Worm (Caenorhabditis elegans) whole organism, young adult: ENCODE results near the gene F57G8.7.

Experiments
- F22D6.2 ChIP-seq: sonication (generic microtip); optimal IDR thresholded peaks from 2 replicates; lab custom pipeline; 2016; ENCODE audit warnings: mild to moderate bottlenecking, missing genetic modification characterization, missing compliant biosample characterization
- Y79H2A.3 ChIP-seq: fragments of 200-800 bp; sonication (Bioruptor generic); conservative IDR thresholded peaks from 2 replicates; pipeline ENCODE4 v1.3.6; 2022; ENCODE audit warnings: missing genetic modification reagents, missing genetic modification characterization, missing compliant biosample characterization
- bed-2 ChIP-seq: fragments of 200-800 bp; sonication (Bioruptor generic); IDR thresholded peaks from 2 replicates; pipeline ENCODE4 v1.3.6; 2022; ENCODE audit warnings: missing genetic modification reagents, missing genetic modification characterization, missing compliant biosample characterization
- ceh-27 ChIP-seq: fragments of 200-800 bp; sonication (Bioruptor generic); optimal IDR thresholded peaks from 2 replicates; lab custom pipeline; 2018; ENCODE audit warnings: mild to moderate bottlenecking, missing genetic modification characterization, moderate library complexity, missing compliant biosample characterization
- ceh-40 ChIP-seq: fragments of 200-800 bp; sonication (Bioruptor generic); IDR thresholded peaks from 2 replicates; pipeline ENCODE4 v1.3.6; 2022; ENCODE audit warnings: missing genetic modification characterization, missing compliant biosample characterization
- chd-7 ChIP-seq: sonication (generic microtip); optimal IDR thresholded peaks from 2 replicates; lab custom pipeline; 2016; ENCODE audit warnings: mild to moderate bottlenecking, missing genetic modification characterization, moderate library complexity, missing compliant biosample characterization
- die-1 ChIP-seq: sonication (generic microtip); optimal IDR thresholded peaks from 2 replicates; lab custom pipeline; 2016; ENCODE audit warnings: missing genotype, mild to moderate bottlenecking, missing genetic modification characterization, missing compliant biosample characterization
- egl-44 ChIP-seq: fragments of 200-800 bp; sonication (Bioruptor generic); IDR thresholded peaks from 2 replicates; pipeline ENCODE4 v1.3.6; 2022; ENCODE audit warnings: missing genetic modification reagents, missing genetic modification characterization, missing compliant biosample characterization
- lin-40 ChIP-seq: sonication (generic microtip); optimal IDR thresholded peaks from 2 replicates; lab custom pipeline; 2016; ENCODE audit warnings: missing genetic modification characterization, mild to moderate bottlenecking, missing compliant biosample characterization, missing genotype, missing genetic modification reagents
- lir-1 ChIP-seq: fragments of 200-800 bp; sonication (Bioruptor generic); conservative IDR thresholded peaks from 2 replicates; pipeline ENCODE4 v1.3.6; 2022; ENCODE audit warnings: missing genetic modification reagents, missing genetic modification characterization, missing compliant biosample characterization
- nhr-179 ChIP-seq: sonication (generic microtip); optimal IDR thresholded peaks from 2 replicates; lab custom pipeline; 2016; ENCODE audit warnings: mild to moderate bottlenecking, missing genetic modification characterization, missing compliant biosample characterization
- unc-62 ChIP-seq: fragments of 150-350 bp; optimal IDR thresholded peaks from 2 replicates; lab custom pipeline; 2014; ENCODE audit warnings: missing biosample characterization, missing genetic modification reagents, missing genetic modification characterization
- ztf-25 ChIP-seq: fragments of 200-800 bp; sonication (Bioruptor generic); IDR thresholded peaks from 2 replicates; pipeline ENCODE4 v1.3.6; 2022; ENCODE audit warnings: missing genetic modification reagents, missing genetic modification characterization, missing compliant biosample characterization

DNA sequence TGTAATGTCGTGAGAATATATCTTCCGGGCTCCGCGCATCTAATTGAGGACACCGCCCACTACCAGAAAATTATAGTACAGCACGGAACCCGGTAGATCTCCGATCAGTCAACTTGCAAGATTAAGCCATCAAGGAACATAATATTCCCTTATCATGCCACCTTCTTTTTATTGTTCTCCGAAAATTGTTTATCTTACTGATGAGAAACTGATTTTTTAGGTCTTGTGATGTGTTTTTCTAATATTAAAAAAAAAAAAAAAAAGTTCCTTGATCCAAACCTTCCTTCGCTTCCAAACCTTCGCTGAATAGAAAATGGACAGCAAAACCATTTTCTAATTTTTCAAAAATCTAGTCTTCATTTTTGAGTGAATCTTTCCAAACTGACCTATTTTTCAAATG lies at the start of gene F57G8.7:
- TF ChIP-seq ceh-40 (GFP tag; lab: Robert Waterston, UW): no peak
- TF ChIP-seq lir-1 (GFP tag; lab: Robert Waterston, UW): no peak
- TF ChIP-seq unc-62 (GFP tag; lab: Kevin White, UChicago): no peak
- no peak for TF ChIP-seq F22D6.2 (tag; lab: Kevin White, UChicago)
- TF ChIP-seq egl-44 (GFP tag; lab: Robert Waterston, UW): no peak
- no peak for TF ChIP-seq lin-40 (tag; lab: Kevin White, UChicago)
- no peak for TF ChIP-seq ztf-25 (GFP tag; lab: Robert Waterston, UW)
- TF ChIP-seq bed-2: no peak
- no peak for TF ChIP-seq chd-7
- TF ChIP-seq ceh-27 (GFP tag; lab: Kevin White, UChicago): no peak
- TF ChIP-seq die-1 (tag; lab: Kevin White, UChicago): no peak
- TF ChIP-seq Y79H2A.3: no peak
- no peak for TF ChIP-seq nhr-179
